Fruit fly (Drosophila melanogaster): Measurements from ENCODE around the gene Sirup.

The Sirup gene

dm6 chr2L:8009283-8010211 lies 10.9 kb downstream of the Sirup start, which contains the start of gene CG12560:
CG12560 (minus strand) TSS chr2L:8009477.
- TF ChIP-seq CG6808 (GFP tag; optimal IDR thresholded peaks at IDR 0.05) = peak; percentile 18
- TF ChIP-seq topi (GFP tag; optimal IDR thresholded peaks at IDR 0.05) = no peak
- TF ChIP-seq cyc (GFP tag; optimal IDR thresholded peaks at IDR 0.05) = no peak
- TF ChIP-seq acj6 (GFP tag; optimal IDR thresholded peaks at IDR 0.05) = no peak
- TF ChIP-seq CG10631 (GFP tag; optimal IDR thresholded peaks at IDR 0.05) = no peak
- TF ChIP-seq Eip78C (GFP tag) = peak; percentile 60
- TF ChIP-seq achi (GFP tag; optimal IDR thresholded peaks at IDR 0.05) = no peak
- TF ChIP-seq Ets96B (tag; optimal IDR thresholded peaks at IDR 0.05) = peak; percentile 1
- no peak for TF ChIP-seq CG11294 (GFP tag; IDR thresholded peaks at IDR 0.05)
- TF ChIP-seq Sox15 (GFP tag; optimal IDR thresholded peaks at IDR 0.05) = no peak
- no peak for TF ChIP-seq CG3919 (GFP tag; optimal IDR thresholded peaks at IDR 0.05)
- no peak for TF ChIP-seq CG10669 (GFP tag; optimal IDR thresholded peaks at IDR 0.05)
- TF ChIP-seq CG16779 (tag; optimal IDR thresholded peaks at IDR 0.05) = peak; percentile 57
- TF ChIP-seq CG1621 (tag; optimal IDR thresholded peaks at IDR 0.05) = peak; percentile 48
- TF ChIP-seq CG6163 (GFP tag; IDR thresholded peaks at IDR 0.05) = peak; percentile 59; the same call in 2 of the 3 replicates
- no peak for TF ChIP-seq Gug (GFP tag; IDR thresholded peaks at IDR 0.05)
- TF ChIP-seq fkh (GFP tag; optimal IDR thresholded peaks at IDR 0.05) = peak; percentile 26
- no peak for TF ChIP-seq fd59A (GFP tag; optimal IDR thresholded peaks at IDR 0.05)
- no peak for TF ChIP-seq Smox (GFP tag; optimal IDR thresholded peaks at IDR 0.05)
- peak; percentile 13 for TF ChIP-seq CG6854 (GFP tag; optimal IDR thresholded peaks at IDR 0.05)
- no peak for TF ChIP-seq Hr4 (GFP tag; optimal IDR thresholded peaks at IDR 0.05)
- TF ChIP-seq CG6276 (GFP tag; optimal IDR thresholded peaks at IDR 0.05) = peak; percentile 46
- TF ChIP-seq fd85E (GFP tag; optimal IDR thresholded peaks at IDR 0.05) = no peak
- no peak for TF ChIP-seq CG9139 (GFP tag; optimal IDR thresholded peaks at IDR 0.05)
- TF ChIP-seq OdsH (GFP tag; optimal IDR thresholded peaks at IDR 0.05) = no peak
- no peak for TF ChIP-seq Hr39 (GFP tag; optimal IDR thresholded peaks at IDR 0.05)
- TF ChIP-seq Blimp-1 (GFP tag; optimal IDR thresholded peaks at IDR 0.05) = no peak
- TF ChIP-seq salr (GFP tag; optimal IDR thresholded peaks at IDR 0.05) = no peak
- no peak for TF ChIP-seq CG11762 (GFP tag; optimal IDR thresholded peaks at IDR 0.05; ENCODE audit: insufficient read depth)
- TF ChIP-seq eg (GFP tag; IDR thresholded peaks at IDR 0.05) = peak; percentile 79; the same call in 2 of the 3 replicates
- no peak for TF ChIP-seq Ets21C (GFP tag; optimal IDR thresholded peaks at IDR 0.05)
- peak; percentile 16 for TF ChIP-seq Lpt (GFP tag; optimal IDR thresholded peaks at IDR 0.05)
- TF ChIP-seq CG8119 (GFP tag; IDR thresholded peaks at IDR 0.05) = peak; percentile 61; the same call in 2 of the 3 replicates
- TF ChIP-seq CG32006 (GFP tag; optimal IDR thresholded peaks at IDR 0.05) = no peak
- no peak for TF ChIP-seq CG34406 (GFP tag; optimal IDR thresholded peaks at IDR 0.05)
- TF ChIP-seq Sox14 (GFP tag; optimal IDR thresholded peaks at IDR 0.05) = peak; percentile 34
- peak; percentile 21 for TF ChIP-seq Eip75B (GFP tag; optimal IDR thresholded peaks at IDR 0.05)
- TF ChIP-seq spab (GFP tag; optimal IDR thresholded peaks at IDR 0.05) = no peak
- TF ChIP-seq Sox102F (GFP tag; optimal IDR thresholded peaks at IDR 0.05) = peak; percentile 9
- TF ChIP-seq CG7368 (GFP tag; optimal IDR thresholded peaks at IDR 0.05) = no peak
- TF ChIP-seq svp (GFP tag) = peak; percentile 67
- no peak for TF ChIP-seq Eip93F (GFP tag; optimal IDR thresholded peaks at IDR 0.05)
- no peak for TF ChIP-seq Met (GFP tag; optimal IDR thresholded peaks at IDR 0.05)
- TF ChIP-seq CG8632 (GFP tag; optimal IDR thresholded peaks at IDR 0.05) = no peak
- no peak for TF ChIP-seq Hr38 (GFP tag; optimal IDR thresholded peaks at IDR 0.05)
- TF ChIP-seq ss (GFP tag; optimal IDR thresholded peaks at IDR 0.05) = peak; percentile 32 to 44
- no peak for TF ChIP-seq pdm3 (GFP tag; optimal IDR thresholded peaks at IDR 0.05)
- TF ChIP-seq net (GFP tag; optimal IDR thresholded peaks at IDR 0.05) = peak; percentile 55
- peak; percentile 34 for TF ChIP-seq vri (GFP tag; optimal IDR thresholded peaks at IDR 0.05)
- TF ChIP-seq CG31627 (GFP tag; optimal IDR thresholded peaks at IDR 0.05) = no peak
- TF ChIP-seq CG8319 (GFP tag; optimal IDR thresholded peaks at IDR 0.05) = no peak
